Worm (Caenorhabditis elegans) whole organism, L4 larva: ENCODE measurements around the gene Y47D7A.13.
A peak's percentile ranks its signal among the peaks of the same experiment; 100 is the strongest.

Experiments used
- F10B5.3 ChIP-seq: sonication (generic microtip); optimal IDR thresholded peaks from 2 replicates; lab custom pipeline; 2016; ENCODE audit warnings: mild to moderate bottlenecking, missing genetic modification characterization, missing compliant biosample characterization
- F44E2.7 ChIP-seq: fragments of 200-800 bp; sonication (Bioruptor generic); IDR thresholded peaks from 2 replicates; pipeline ENCODE4 v2.1.2; 2022; ENCODE audit warnings: missing genetic modification characterization, missing compliant biosample characterization
- Y105C5A.15 ChIP-seq: fragments of 200-800 bp; sonication (Bioruptor generic); IDR thresholded peaks from 2 replicates; pipeline ENCODE4 v1.3.6; 2022; ENCODE audit warnings: missing genetic modification characterization, missing compliant biosample characterization
- Y48G9A.11 ChIP-seq: fragments of 200-800 bp; sonication (Bioruptor generic); IDR thresholded peaks from 2 replicates; pipeline ENCODE4 v1.3.6; 2022; ENCODE audit warnings: missing genetic modification reagents, missing genetic modification characterization, missing compliant biosample characterization
- Y5F2A.4 ChIP-seq: fragments of 200-800 bp; sonication (Bioruptor generic); optimal IDR thresholded peaks from 2 replicates; lab custom pipeline; 2018; ENCODE audit warnings: mild to moderate bottlenecking, missing genetic modification characterization, missing compliant biosample characterization
- ZK337.2 ChIP-seq: fragments of 200-800 bp; sonication (Bioruptor generic); IDR thresholded peaks from 2 replicates; pipeline ENCODE4 v1.3.6; 2022; ENCODE audit warnings: missing genetic modification reagents, missing genetic modification characterization, missing compliant biosample characterization
- ZK546.5 ChIP-seq, 2 experiments: sonication (generic microtip); optimal IDR thresholded peaks; 2 replicates each; lab custom pipeline; 2017; ENCODE audit warnings: missing biosample characterization in 2 of 2, missing genetic modification characterization in 2 of 2
- aly-2 ChIP-seq: sonication (generic microtip); optimal IDR thresholded peaks from 2 replicates; lab custom pipeline; 2018; ENCODE audit warnings: missing biosample characterization, missing genetic modification characterization
- arid-1 ChIP-seq: fragments of 200-800 bp; sonication (Bioruptor generic); conservative IDR thresholded peaks from 2 replicates; pipeline ENCODE4 v1.3.6; 2022; ENCODE audit warnings: missing genetic modification reagents, missing genetic modification characterization, missing compliant biosample characterization
- ceh-62 ChIP-seq: sonication (generic microtip); optimal IDR thresholded peaks from 2 replicates; lab custom pipeline; 2017; ENCODE audit warnings: missing biosample characterization, missing genetic modification characterization
- cey-2 ChIP-seq: sonication (generic microtip); optimal IDR thresholded peaks from 3 replicates; lab custom pipeline; 2017; ENCODE audit warnings: missing genetic modification characterization, mild to moderate bottlenecking, missing compliant biosample characterization, antibody characterized with exemption, borderline replicate concordance; ENCODE audit not compliant: insufficient read depth
- daf-12 ChIP-seq: fragments of 150-350 bp; optimal IDR thresholded peaks from 2 replicates; lab custom pipeline; 2014; ENCODE audit warnings: missing biosample characterization, missing genetic modification reagents, missing genetic modification characterization
- daf-19 ChIP-seq: fragments of 200-800 bp; sonication (Bioruptor generic); conservative IDR thresholded peaks from 2 replicates; pipeline ENCODE4 v1.3.6; 2022; ENCODE audit warnings: missing genetic modification characterization, missing compliant biosample characterization
- daf-8 ChIP-seq: fragments of 200-800 bp; sonication (Bioruptor generic); IDR thresholded peaks from 2 replicates; pipeline ENCODE4 v1.3.6; 2022; ENCODE audit warnings: missing genetic modification characterization, missing compliant biosample characterization
- egl-27 ChIP-seq: sonication (generic microtip); optimal IDR thresholded peaks from 3 replicates; lab custom pipeline; 2017; ENCODE audit warnings: missing biosample characterization, missing genetic modification reagents, missing genetic modification characterization
- egl-43 ChIP-seq: fragments of 200-800 bp; sonication (Bioruptor generic); IDR thresholded peaks from 2 replicates; pipeline ENCODE4 v1.3.6; 2022; ENCODE audit warnings: missing genetic modification reagents, missing genetic modification characterization, missing compliant biosample characterization
- fos-1 ChIP-seq: fragments of 150-350 bp; optimal IDR thresholded peaks from 2 replicates; lab custom pipeline; 2014; ENCODE audit warnings: missing biosample characterization, missing genetic modification characterization
- hlh-11 ChIP-seq: fragments of 200-800 bp; sonication (Bioruptor generic); optimal IDR thresholded peaks from 2 replicates; lab custom pipeline; 2018; ENCODE audit warnings: mild to moderate bottlenecking, missing genetic modification characterization, missing compliant biosample characterization
- hmg-1.1 ChIP-seq: fragments of 200-800 bp; sonication (Bioruptor generic); IDR thresholded peaks from 2 replicates; pipeline ENCODE4 v1.3.6; 2022; ENCODE audit warnings: missing genetic modification reagents, missing genetic modification characterization, missing compliant biosample characterization
- jun-1 ChIP-seq: fragments of 150-350 bp; optimal IDR thresholded peaks from 2 replicates; lab custom pipeline; 2014; ENCODE audit warnings: missing biosample characterization, missing genetic modification reagents, missing genetic modification characterization
- lim-7 ChIP-seq: fragments of 200-800 bp; sonication (Bioruptor generic); IDR thresholded peaks from 2 replicates; pipeline ENCODE4 v1.3.6; 2022; ENCODE audit warnings: missing genetic modification characterization, missing compliant biosample characterization
- lin-1 ChIP-seq: fragments of 200-800 bp; sonication (Bioruptor generic); IDR thresholded peaks from 2 replicates; pipeline ENCODE4 v1.3.6; 2022; ENCODE audit warnings: missing genetic modification reagents, missing genetic modification characterization, missing compliant biosample characterization
- lin-29 ChIP-seq: fragments of 200-800 bp; sonication (Bioruptor generic); IDR thresholded peaks from 2 replicates; pipeline ENCODE4 v1.3.6; 2022; ENCODE audit warnings: missing genetic modification reagents, missing genetic modification characterization, missing compliant biosample characterization
- lin-38 ChIP-seq: fragments of 200-800 bp; sonication (Bioruptor generic); IDR thresholded peaks from 2 replicates; pipeline ENCODE4 v1.3.6; 2022; ENCODE audit warnings: missing genetic modification reagents, missing genetic modification characterization, missing compliant biosample characterization
- lsy-2 ChIP-seq, 2 experiments: fragments of 150-350 bp in 1 of 2; sonication (generic microtip) in 1 of 2; optimal IDR thresholded peaks; 2 replicates each; lab custom pipeline; 2014 to 2017; ENCODE audit warnings: missing biosample characterization in 2 of 2, missing genetic modification characterization in 2 of 2
- mdl-1 ChIP-seq, 2 experiments: fragments of 150-350 bp in 1 of 2; sonication (generic microtip) in 1 of 2; optimal IDR thresholded peaks; 2 replicates each; lab custom pipeline; 2014 to 2017; ENCODE audit warnings: missing biosample characterization in 2 of 2, missing genetic modification characterization in 2 of 2
- mdt-29 ChIP-seq: fragments of 200-800 bp; sonication (Bioruptor generic); IDR thresholded peaks from 2 replicates; pipeline ENCODE4 v1.3.6; 2022; ENCODE audit warnings: missing genetic modification reagents, missing genetic modification characterization, missing compliant biosample characterization
- mep-1 ChIP-seq: fragments of 150-350 bp; sonication (generic microtip); optimal IDR thresholded peaks from 3 replicates; lab custom pipeline; 2014; ENCODE audit warnings: missing biosample characterization, missing genetic modification characterization
- mes-2 ChIP-seq: sonication (generic microtip); optimal IDR thresholded peaks from 2 replicates; lab custom pipeline; 2016; ENCODE audit warnings: missing genotype, mild to moderate bottlenecking, missing genetic modification characterization, missing compliant biosample characterization; ENCODE audit not compliant: poor library complexity, severe bottlenecking
- mxl-2 ChIP-seq: fragments of 200-800 bp; sonication (Bioruptor generic); conservative IDR thresholded peaks from 2 replicates; pipeline ENCODE4 v1.3.6; 2022; ENCODE audit warnings: missing genetic modification reagents, missing genetic modification characterization, missing compliant biosample characterization
- mxl-3 ChIP-seq: fragments of 200-800 bp; sonication (Bioruptor generic); optimal IDR thresholded peaks from 2 replicates; lab custom pipeline; 2018; ENCODE audit warnings: mild to moderate bottlenecking, missing genetic modification characterization, missing compliant biosample characterization
- nhr-10 ChIP-seq: fragments of 150-350 bp; optimal IDR thresholded peaks from 2 replicates; lab custom pipeline; 2014; ENCODE audit warnings: missing biosample characterization, missing genetic modification characterization
- nhr-102 ChIP-seq: sonication (generic microtip); optimal IDR thresholded peaks from 2 replicates; lab custom pipeline; 2016; ENCODE audit warnings: mild to moderate bottlenecking, missing genetic modification characterization, moderate library complexity, missing compliant biosample characterization
- nhr-111 ChIP-seq: fragments of 200-800 bp; sonication (Bioruptor generic); optimal IDR thresholded peaks from 2 replicates; lab custom pipeline; 2018; ENCODE audit warnings: mild to moderate bottlenecking, missing genetic modification characterization, missing compliant biosample characterization
- nhr-237 ChIP-seq: sonication (generic microtip); optimal IDR thresholded peaks from 2 replicates; lab custom pipeline; 2017; ENCODE audit warnings: missing biosample characterization, missing genetic modification characterization
- nhr-41 ChIP-seq: fragments of 200-800 bp; sonication (Bioruptor generic); IDR thresholded peaks from 2 replicates; pipeline ENCODE4 v1.3.6; 2022; ENCODE audit warnings: missing genetic modification reagents, missing genetic modification characterization, missing compliant biosample characterization
- nhr-42 ChIP-seq: fragments of 200-800 bp; sonication (Bioruptor generic); IDR thresholded peaks from 2 replicates; pipeline ENCODE4 v1.3.6; 2022; ENCODE audit warnings: missing genetic modification characterization, missing compliant biosample characterization
- nhr-6 ChIP-seq: fragments of 150-350 bp; optimal IDR thresholded peaks from 2 replicates; lab custom pipeline; 2014; ENCODE audit warnings: missing biosample characterization, missing genetic modification characterization
- nhr-76 ChIP-seq: fragments of 150-350 bp; optimal IDR thresholded peaks from 2 replicates; lab custom pipeline; 2014; ENCODE audit warnings: missing biosample characterization, missing genetic modification characterization
- nhr-77 ChIP-seq: fragments of 150-350 bp; optimal IDR thresholded peaks from 2 replicates; lab custom pipeline; 2014; ENCODE audit warnings: missing biosample characterization, missing genetic modification characterization
- pqm-1 ChIP-seq: sonication (generic microtip); optimal IDR thresholded peaks from 2 replicates; lab custom pipeline; 2017; ENCODE audit warnings: missing biosample characterization, missing genetic modification characterization
- sdz-12 ChIP-seq: fragments of 200-800 bp; sonication (Bioruptor generic); optimal IDR thresholded peaks from 2 replicates; lab custom pipeline; 2018; ENCODE audit warnings: mild to moderate bottlenecking, missing genetic modification characterization, missing compliant biosample characterization
- set-16 ChIP-seq: fragments of 200-800 bp; sonication (Bioruptor generic); IDR thresholded peaks from 2 replicates; pipeline ENCODE4 v1.3.6; 2022; ENCODE audit warnings: missing genetic modification reagents, missing genetic modification characterization, missing compliant biosample characterization
- snpc-1.2 ChIP-seq: fragments of 200-800 bp; sonication (Bioruptor generic); IDR thresholded peaks from 2 replicates; pipeline ENCODE4 v1.3.6; 2022; ENCODE audit warnings: missing genetic modification reagents, missing genetic modification characterization, missing compliant biosample characterization
- spr-3 ChIP-seq: fragments of 200-800 bp; sonication (Bioruptor generic); optimal IDR thresholded peaks from 2 replicates; lab custom pipeline; 2018; ENCODE audit warnings: mild to moderate bottlenecking, missing genetic modification characterization, missing compliant biosample characterization
- tag-97 ChIP-seq: fragments of 200-800 bp; sonication (Bioruptor generic); IDR thresholded peaks from 2 replicates; pipeline ENCODE4 v1.3.6; 2022; ENCODE audit warnings: missing genetic modification characterization, missing compliant biosample characterization
- tra-1 ChIP-seq: fragments of 200-800 bp; sonication (Bioruptor generic); IDR thresholded peaks from 2 replicates; pipeline ENCODE4 v1.3.6; 2022; ENCODE audit warnings: missing genetic modification reagents, missing genetic modification characterization, missing compliant biosample characterization
- unc-39 ChIP-seq: sonication (generic microtip); optimal IDR thresholded peaks from 2 replicates; lab custom pipeline; 2017; ENCODE audit warnings: missing biosample characterization, missing genetic modification characterization
- zag-1 ChIP-seq: fragments of 150-350 bp; optimal IDR thresholded peaks from 2 replicates; lab custom pipeline; 2014; ENCODE audit warnings: missing biosample characterization, missing genetic modification characterization
- zfp-3 ChIP-seq: fragments of 200-800 bp; sonication (Bioruptor generic); conservative IDR thresholded peaks from 2 replicates; pipeline ENCODE4 v1.3.6; 2022; ENCODE audit warnings: missing genetic modification reagents, missing genetic modification characterization, missing compliant biosample characterization
- ztf-11 ChIP-seq: fragments of 150-350 bp; optimal IDR thresholded peaks from 2 replicates; lab custom pipeline; 2014; ENCODE audit warnings: missing biosample characterization, missing genetic modification characterization
- ztf-7 ChIP-seq: fragments of 150-350 bp; optimal IDR thresholded peaks from 2 replicates; lab custom pipeline; 2014; ENCODE audit warnings: missing biosample characterization, missing genetic modification characterization

Gene Y47D7A.13

ce11 chrV:4450523-4451089, 14.9 kb upstream of the Y47D7A.13 start, which contains the start of gene rft-2 (continued):
- TF ChIP-seq mep-1 (tag; lab: Kevin White, UChicago) (peak; percentile 55), nhr-237 (tag; lab: Kevin White, UChicago) (no peak), zfp-3 (GFP tag; lab: Robert Waterston, UW) (no peak), daf-19 (GFP tag; lab: Robert Waterston, UW) (no peak), pqm-1 (tag; lab: Kevin White, UChicago) (no peak), daf-8 (no peak), spr-3 (GFP tag; lab: Kevin White, UChicago) (no peak), lin-38 (GFP tag; lab: Robert Waterston, UW) (peak; percentile 97), nhr-10 (tag; lab: Kevin White, UChicago) (no peak), egl-27 (no peak), snpc-1.2 (GFP tag; lab: Robert Waterston, UW) (no peak), ZK337.2 (no peak), Y48G9A.11 (no peak), ztf-11 (tag; lab: Kevin White, UChicago) (no peak), arid-1 (GFP tag; lab: Robert Waterston, UW) (no peak), mdl-1 (tag; optimal IDR thresholded peaks at IDR 0.05; lab: Kevin White, UChicago) (peak in 1 of 2 experiments; percentile 7), hlh-11 (tag; lab: Kevin White, UChicago) (peak; percentile 35), tag-97 (GFP tag; lab: Robert Waterston, UW) (no peak), mxl-2 (GFP tag; lab: Robert Waterston, UW) (no peak), Y5F2A.4 (GFP tag; lab: Kevin White, UChicago) (no peak), jun-1 (tag; lab: Kevin White, UChicago) (no peak), daf-12 (tag; lab: Kevin White, UChicago) (no peak), nhr-6 (no peak), egl-43 (GFP tag; lab: Robert Waterston, UW) (no peak), cey-2 (tag; lab: Kevin White, UChicago) (no peak), mxl-3 (no peak), ceh-62 (tag; lab: Kevin White, UChicago) (no peak), mdt-29 (GFP tag; lab: Robert Waterston, UW) (no peak), lim-7 (no peak), nhr-41 (no peak), nhr-42 (GFP tag; lab: Robert Waterston, UW) (no peak), nhr-76 (tag; lab: Kevin White, UChicago) (no peak), Y105C5A.15 (no peak), lin-1 (GFP tag; lab: Robert Waterston, UW) (no peak), F44E2.7 (GFP tag; lab: Robert Waterston, UW) (no peak), mes-2 (tag; lab: Kevin White, UChicago) (no peak), tra-1 (no peak), hmg-1.1 (peak; percentile 45; the same call in 1 of the 2 replicates), F10B5.3 (no peak), lin-29 (GFP tag; lab: Robert Waterston, UW) (no peak), set-16 (GFP tag; lab: Robert Waterston, UW) (no peak), sdz-12 (GFP tag; lab: Kevin White, UChicago) (no peak), aly-2 (tag; lab: Kevin White, UChicago) (no peak), nhr-111 (GFP tag; lab: Kevin White, UChicago) (no peak), unc-39 (tag; lab: Kevin White, UChicago) (no peak), nhr-102 (tag; lab: Kevin White, UChicago) (peak; percentile 13), fos-1 (tag; lab: Kevin White, UChicago) (no peak), ZK546.5 (tag; optimal IDR thresholded peaks at IDR 0.05; lab: Kevin White, UChicago) (no peak), ztf-7 (tag; lab: Kevin White, UChicago) (no peak), lsy-2 (tag; optimal IDR thresholded peaks at IDR 0.05; lab: Kevin White, UChicago) (peak in 1 of 2 experiments; percentile 72), zag-1 (tag; lab: Kevin White, UChicago) (no peak), nhr-77 (tag; lab: Kevin White, UChicago) (peak; percentile 17)
